Worm (Caenorhabditis elegans) whole organism, L3 larva: Measurements from ENCODE around the gene R105.5.

Experiments used
- aly-2 ChIP-seq: fragments of 150-350 bp; optimal IDR thresholded peaks from 2 replicates; lab custom pipeline; 2014; ENCODE audit warnings: missing biosample characterization, missing genetic modification characterization
- ama-1 ChIP-seq: fragments of 150-350 bp; optimal IDR thresholded peaks from 2 replicates; lab custom pipeline; 2018
- mdl-1 ChIP-seq: fragments of 150-350 bp; optimal IDR thresholded peaks from 2 replicates; lab custom pipeline; 2014; ENCODE audit warnings: missing biosample characterization, missing genetic modification characterization
- nhr-11 ChIP-seq: fragments of 150-350 bp; optimal IDR thresholded peaks from 2 replicates; lab custom pipeline; 2014; ENCODE audit warnings: missing biosample characterization, missing genetic modification characterization
- nhr-12 ChIP-seq: fragments of 150-350 bp; optimal IDR thresholded peaks from 2 replicates; lab custom pipeline; 2014; ENCODE audit warnings: missing biosample characterization, missing genetic modification characterization
- nhr-28 ChIP-seq: fragments of 150-350 bp; optimal IDR thresholded peaks from 2 replicates; lab custom pipeline; 2014; ENCODE audit warnings: missing biosample characterization, missing genetic modification characterization
- pha-4 ChIP-seq: fragments of 150-350 bp; optimal IDR thresholded peaks from 2 replicates; lab custom pipeline; 2014; ENCODE audit warnings: missing biosample characterization, missing genetic modification reagents, missing genetic modification characterization

DNA sequence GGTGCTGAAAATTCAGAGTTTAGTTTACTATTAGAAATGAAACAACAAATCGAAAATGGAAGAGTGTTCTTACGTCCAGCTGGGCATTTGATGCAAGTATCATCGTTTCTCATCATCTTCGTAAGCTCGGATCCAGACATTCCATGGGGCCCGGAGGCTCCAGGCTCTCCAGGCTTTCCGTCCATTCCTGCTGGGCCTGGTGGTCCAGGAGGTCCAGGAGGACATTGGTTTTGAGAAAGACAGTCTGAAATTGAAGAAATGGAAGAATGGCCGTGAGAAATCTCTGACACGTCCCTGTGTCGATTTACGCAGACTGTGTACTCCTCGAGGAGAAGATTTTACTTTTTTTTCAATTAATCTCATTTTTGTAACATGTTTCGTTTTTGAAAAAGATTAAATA lies 20.3 kb downstream of the R105.5 start:
- TF ChIP-seq mdl-1 (tag; lab: Kevin White, UChicago) (no peak), pha-4 (tag; lab: Kevin White, UChicago) (no peak), nhr-12 (no peak), ama-1 (lab: Kevin White, UChicago) (no peak), nhr-11 (no peak), nhr-28 (tag; lab: Kevin White, UChicago) (no peak), aly-2 (tag; lab: Kevin White, UChicago) (no peak)
